Fruit fly (Drosophila melanogaster): ENCODE data around the gene Syx17.

DNA sequence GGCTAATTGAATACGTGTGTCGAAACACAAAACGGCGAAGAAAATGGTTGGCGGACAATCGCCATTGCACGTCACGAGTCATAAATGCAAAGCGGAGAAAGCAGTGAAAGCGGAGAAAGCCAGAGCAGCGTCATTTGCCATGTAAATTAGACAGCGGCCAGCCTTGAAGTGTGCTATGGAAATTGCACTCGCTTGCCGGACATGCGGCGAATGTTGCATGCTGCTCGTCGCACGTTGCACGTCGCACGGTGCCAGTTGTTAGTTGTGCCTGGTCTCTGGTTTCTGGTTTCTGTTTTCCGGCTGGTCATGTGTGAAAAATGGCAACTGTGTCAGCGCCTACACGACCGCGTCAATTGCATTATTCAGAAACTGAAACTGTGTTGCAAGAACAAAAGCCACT, 25.8 kb upstream of the Syx17 start:
- no peak for TF ChIP-seq CG12942 (GFP tag; optimal IDR thresholded peaks at IDR 0.05)
- TF ChIP-seq Drgx (GFP tag; IDR thresholded peaks at IDR 0.05): no peak
- TF ChIP-seq br (optimal IDR thresholded peaks at IDR 0.05): no peak
- TF ChIP-seq CG9437 (GFP tag; optimal IDR thresholded peaks at IDR 0.05): no peak
- TF ChIP-seq Spps (tag; optimal IDR thresholded peaks at IDR 0.05): no peak
